Fruit fly (Drosophila melanogaster): ENCODE results near the gene CG43339.

CG43339 gene

dm6 chr2L:18664707-18665550 lies 8.2 kb downstream of the CG43339 start:
- no peak for TF ChIP-seq usp (GFP tag; optimal IDR thresholded peaks at IDR 0.05)
- peak in 1 of 2 experiments; percentile 82 for TF ChIP-seq EcR (GFP tag; optimal IDR thresholded peaks at IDR 0.05)

dm6 chr2L:18663395-18663794 lies 9.7 kb downstream of the CG43339 start:
- no peak for TF ChIP-seq EcR (GFP tag; optimal IDR thresholded peaks at IDR 0.05)
- no peak for TF ChIP-seq CG8478 (optimal IDR thresholded peaks at IDR 0.05)
- TF ChIP-seq Dll (optimal IDR thresholded peaks at IDR 0.05), result no peak
- no peak for TF ChIP-seq usp (GFP tag; optimal IDR thresholded peaks at IDR 0.05)
- TF ChIP-seq psq (optimal IDR thresholded peaks at IDR 0.05), result no peak
- no peak for TF ChIP-seq pan (optimal IDR thresholded peaks at IDR 0.05)

- TF ChIP-seq usp (GFP tag; optimal IDR thresholded peaks at IDR 0.05) (no peak), pan (optimal IDR thresholded peaks at IDR 0.05) (no peak), Dll (optimal IDR thresholded peaks at IDR 0.05) (no peak), EcR (GFP tag; optimal IDR thresholded peaks at IDR 0.05) (no peak), CG8478 (optimal IDR thresholded peaks at IDR 0.05) (no peak), psq (optimal IDR thresholded peaks at IDR 0.05) (no peak)
Observed at dm6 chr2L:18658108-18658507, 15.0 kb downstream of the CG43339 start.

- TF ChIP-seq EcR (GFP tag; optimal IDR thresholded peaks at IDR 0.05) (no peak), pan (optimal IDR thresholded peaks at IDR 0.05) (no peak), Dll (optimal IDR thresholded peaks at IDR 0.05) (no peak), psq (optimal IDR thresholded peaks at IDR 0.05) (no peak), CG8478 (optimal IDR thresholded peaks at IDR 0.05) (no peak), usp (GFP tag; optimal IDR thresholded peaks at IDR 0.05) (no peak)
Observed at dm6 chr2L:18656691-18657237, 16.3 kb downstream of the CG43339 start.

dm6 chr2L:18653328-18653675 lies 19.8 kb downstream of the CG43339 start:
- TF ChIP-seq pan (optimal IDR thresholded peaks at IDR 0.05), result peak; percentile 80
- TF ChIP-seq EcR (GFP tag; optimal IDR thresholded peaks at IDR 0.05), result no peak

dm6 chr2L:18652663-18653327 lies 20.3 kb downstream of the CG43339 start, which contains the start of gene Cyp310a1:
Gene Cyp310a1 (minus strand): TSS chr2L:18653010.
- no peak for TF ChIP-seq CG8478 (optimal IDR thresholded peaks at IDR 0.05)
- TF ChIP-seq psq (optimal IDR thresholded peaks at IDR 0.05), result no peak
- no peak for TF ChIP-seq usp (GFP tag; optimal IDR thresholded peaks at IDR 0.05)
- TF ChIP-seq EcR (GFP tag; optimal IDR thresholded peaks at IDR 0.05), result no peak
- TF ChIP-seq pan (optimal IDR thresholded peaks at IDR 0.05), result no peak
- no peak for TF ChIP-seq Dll (optimal IDR thresholded peaks at IDR 0.05)

- TF ChIP-seq usp (GFP tag; optimal IDR thresholded peaks at IDR 0.05), result no peak
- TF ChIP-seq Dll (optimal IDR thresholded peaks at IDR 0.05), result no peak
- no peak for TF ChIP-seq psq (optimal IDR thresholded peaks at IDR 0.05)
- no peak for TF ChIP-seq CG8478 (optimal IDR thresholded peaks at IDR 0.05)
- no peak for TF ChIP-seq pan (optimal IDR thresholded peaks at IDR 0.05)
- TF ChIP-seq EcR (GFP tag; optimal IDR thresholded peaks at IDR 0.05), result no peak
Observed at dm6 chr2L:18647857-18648652, 25.0 kb downstream of the CG43339 start.

- TF ChIP-seq Dll (optimal IDR thresholded peaks at IDR 0.05) (no peak), pan (optimal IDR thresholded peaks at IDR 0.05) (peak; percentile 63), psq (optimal IDR thresholded peaks at IDR 0.05) (no peak), EcR (GFP tag; optimal IDR thresholded peaks at IDR 0.05) (no peak)
Observed at dm6 chr2L:18645468-18645867, 27.6 kb downstream of the CG43339 start.

- TF ChIP-seq CG8478 (optimal IDR thresholded peaks at IDR 0.05) (no peak), psq (optimal IDR thresholded peaks at IDR 0.05) (no peak), pan (optimal IDR thresholded peaks at IDR 0.05) (no peak), Dll (optimal IDR thresholded peaks at IDR 0.05) (no peak), usp (GFP tag; optimal IDR thresholded peaks at IDR 0.05) (no peak), EcR (GFP tag; optimal IDR thresholded peaks at IDR 0.05) (no peak)
Observed at dm6 chr2L:18641087-18641486, 32.0 kb downstream of the CG43339 start.

- TF ChIP-seq CG8478 (optimal IDR thresholded peaks at IDR 0.05), result no peak
Observed at dm6 chr2L:18638945-18639344, 34.1 kb downstream of the CG43339 start.

dm6 chr2L:18632389-18632788 lies 40.7 kb downstream of the CG43339 start:
- TF ChIP-seq usp (GFP tag; optimal IDR thresholded peaks at IDR 0.05) (no peak), Dll (optimal IDR thresholded peaks at IDR 0.05) (no peak), psq (optimal IDR thresholded peaks at IDR 0.05) (no peak), pan (optimal IDR thresholded peaks at IDR 0.05) (no peak), EcR (GFP tag; optimal IDR thresholded peaks at IDR 0.05) (no peak), CG8478 (optimal IDR thresholded peaks at IDR 0.05) (no peak)

- TF ChIP-seq pan (optimal IDR thresholded peaks at IDR 0.05) (no peak), usp (GFP tag; optimal IDR thresholded peaks at IDR 0.05) (no peak), psq (optimal IDR thresholded peaks at IDR 0.05) (no peak), EcR (GFP tag; optimal IDR thresholded peaks at IDR 0.05) (no peak), Dll (optimal IDR thresholded peaks at IDR 0.05) (no peak), CG8478 (optimal IDR thresholded peaks at IDR 0.05) (no peak)
Observed at dm6 chr2L:18630611-18631221, 42.4 kb downstream of the CG43339 start.

All from whole organism.